Fruit fly (Drosophila melanogaster) whole organism, embryonic: ENCODE results near the gene CG43072.

Experiments
- CG2875 ChIP-seq: fragments of 200-800 bp; sonication (Bioruptor generic); optimal IDR thresholded peaks from 2 replicates; lab custom pipeline; 2017; ENCODE audit warnings: missing biosample characterization, mild to moderate bottlenecking, missing genetic modification characterization, missing genetic modification reagents
- CG31388 ChIP-seq: fragments of 200-800 bp; sonication (Bioruptor generic); optimal IDR thresholded peaks from 2 replicates; lab custom pipeline; 2016; ENCODE audit warnings: missing biosample characterization, missing genetic modification characterization
- CG6272 ChIP-seq: fragments of 200-800 bp; sonication (Bioruptor generic); IDR thresholded peaks from 2 replicates; pipeline ENCODE4 v1.3.6; 2022; ENCODE audit warnings: missing biosample characterization, missing genetic modification characterization
- Lpt ChIP-seq: fragments of >200 bp; optimal IDR thresholded peaks from 2 replicates; lab custom pipeline; 2018; ENCODE audit warnings: missing biosample characterization, missing genetic modification characterization
- NfI ChIP-seq: fragments of 200-800 bp; sonication (Bioruptor generic); optimal IDR thresholded peaks from 3 replicates; lab custom pipeline; 2018; ENCODE audit warnings: missing biosample characterization, mild to moderate bottlenecking, missing genetic modification characterization, moderate library complexity
- kni ChIP-seq: fragments of 200-800 bp; sonication (Bioruptor generic); optimal IDR thresholded peaks from 3 replicates; lab custom pipeline; 2017; ENCODE audit warnings: mild to moderate bottlenecking, missing biosample characterization, missing genetic modification reagents, missing genetic modification characterization

dm6 chr3L:21043435-21043834 is 22.2 kb upstream of the CG43072 start:
- TF ChIP-seq kni (GFP tag; lab: Kevin White, UChicago), result no peak
- no peak for TF ChIP-seq NfI (GFP tag; lab: Kevin White, UChicago)
- no peak for TF ChIP-seq CG2875 (GFP tag; lab: Kevin White, UChicago)
- TF ChIP-seq CG31388 (GFP tag; lab: Kevin White, UChicago), result no peak
- TF ChIP-seq CG6272 (GFP tag; lab: Robert Waterston, UW), result no peak
- no peak for TF ChIP-seq Lpt (GFP tag; lab: Kevin White, UChicago)
